Worm (Caenorhabditis elegans) whole organism, L1 larva: ENCODE data around the gene nhr-258.

Experiments
- C04F5.9 ChIP-seq: sonication (generic microtip); optimal IDR thresholded peaks from 2 replicates; lab custom pipeline; 2016; ENCODE audit warnings: missing genetic modification characterization, missing compliant biosample characterization
- C34B4.2 ChIP-seq: sonication (generic microtip); optimal IDR thresholded peaks from 2 replicates; lab custom pipeline; 2017; ENCODE audit warnings: mild to moderate bottlenecking, missing genetic modification characterization, missing compliant biosample characterization
- aha-1 ChIP-seq: fragments of 150-350 bp; optimal IDR thresholded peaks from 2 replicates; lab custom pipeline; 2014; ENCODE audit warnings: missing biosample characterization, missing genetic modification characterization
- alr-1 ChIP-seq: fragments of 200-800 bp; sonication (Bioruptor generic); optimal IDR thresholded peaks from 2 replicates; lab custom pipeline; 2018; ENCODE audit warnings: borderline replicate concordance, mild to moderate bottlenecking, missing genetic modification characterization, missing compliant biosample characterization
- aly-2 ChIP-seq: fragments of 150-350 bp; optimal IDR thresholded peaks from 2 replicates; lab custom pipeline; 2014; ENCODE audit warnings: missing biosample characterization, missing genetic modification characterization
- ama-1 ChIP-seq: fragments of 150-350 bp; optimal IDR thresholded peaks from 2 replicates; lab custom pipeline; 2014
- blmp-1 ChIP-seq: fragments of 150-350 bp; optimal IDR thresholded peaks from 2 replicates; lab custom pipeline; 2014; ENCODE audit warnings: missing biosample characterization, missing genetic modification characterization
- ceh-88 ChIP-seq: fragments of 200-800 bp; sonication (Bioruptor generic); IDR thresholded peaks from 2 replicates; pipeline ENCODE4 v1.3.6; 2022; ENCODE audit warnings: missing genetic modification characterization, missing compliant biosample characterization
- dsc-1 ChIP-seq: sonication (generic microtip); optimal IDR thresholded peaks from 2 replicates; lab custom pipeline; 2016; ENCODE audit warnings: mild to moderate bottlenecking, missing genetic modification characterization, missing compliant biosample characterization
- efl-1 ChIP-seq, 4 experiments: fragments of 150-350 bp; optimal IDR thresholded peaks in 3 of 4; peaks in 1 of 4; 1 replicate in 1 of 4; 2 replicates in 3 of 4; lab custom pipeline; 2014; ENCODE audit warnings: missing biosample characterization in 2 of 4, missing genetic modification characterization in 2 of 4, missing genetic modification reagents in 2 of 4
- efl-3 ChIP-seq: fragments of 200-800 bp; sonication (Bioruptor generic); optimal IDR thresholded peaks from 2 replicates; lab custom pipeline; 2018; ENCODE audit warnings: mild to moderate bottlenecking, missing genetic modification characterization, missing compliant biosample characterization
- egl-13 ChIP-seq: sonication (generic microtip); optimal IDR thresholded peaks from 2 replicates; lab custom pipeline; 2016; ENCODE audit warnings: missing genotype, missing genetic modification reagents, missing genetic modification characterization, missing compliant biosample characterization
- egl-27 ChIP-seq, 2 experiments: fragments of 150-350 bp in 1 of 2; sonication (generic microtip); optimal IDR thresholded peaks; 3 replicates each; lab custom pipeline; 2017 to 2018; ENCODE audit warnings: missing biosample characterization in 2 of 2, missing genetic modification characterization in 2 of 2, missing genetic modification reagents in 2 of 2
- elt-2 ChIP-seq: sonication (generic microtip); optimal IDR thresholded peaks from 2 replicates; lab custom pipeline; 2016; ENCODE audit warnings: missing genetic modification characterization, mild to moderate bottlenecking, inconsistent platforms, missing compliant biosample characterization, missing genetic modification reagents
- elt-3 ChIP-seq, 6 experiments: fragments of 150-350 bp in 1 of 6; sonication (generic microtip); optimal IDR thresholded peaks; 2 replicates each; lab custom pipeline; 2017 to 2018; ENCODE audit warnings: missing biosample characterization in 6 of 6, missing genetic modification characterization in 6 of 6, inconsistent platforms in 1 of 6
- fkh-8 ChIP-seq: sonication (generic microtip); optimal IDR thresholded peaks from 2 replicates; lab custom pipeline; 2016; ENCODE audit warnings: mild to moderate bottlenecking, missing genetic modification characterization, missing compliant biosample characterization
- fos-1 ChIP-seq: fragments of 150-350 bp; optimal IDR thresholded peaks from 2 replicates; lab custom pipeline; 2014; ENCODE audit warnings: missing biosample characterization, missing genetic modification characterization
- grh-1 ChIP-seq: fragments of 200-800 bp; sonication (Bioruptor generic); IDR thresholded peaks from 2 replicates; pipeline ENCODE4 v1.3.6; 2022; ENCODE audit warnings: missing genetic modification reagents, missing genetic modification characterization, missing compliant biosample characterization
- hpl-2 ChIP-seq: fragments of 150-350 bp; optimal IDR thresholded peaks from 2 replicates; lab custom pipeline; 2014; ENCODE audit warnings: missing biosample characterization, missing genetic modification reagents, missing genetic modification characterization
- isw-1 ChIP-seq: fragments of 200-800 bp; sonication (Bioruptor generic); IDR thresholded peaks from 2 replicates; pipeline ENCODE4 v1.3.6; 2022; ENCODE audit warnings: missing genetic modification characterization, missing compliant biosample characterization
- jun-1 ChIP-seq: fragments of 150-350 bp; optimal IDR thresholded peaks from 2 replicates; lab custom pipeline; 2014; ENCODE audit warnings: missing biosample characterization, missing genetic modification reagents, missing genetic modification characterization
- lin-14 ChIP-seq: fragments of 200-800 bp; sonication (Bioruptor generic); optimal IDR thresholded peaks from 2 replicates; lab custom pipeline; 2018; ENCODE audit warnings: mild to moderate bottlenecking, missing genetic modification characterization, moderate library complexity, missing compliant biosample characterization
- lin-15B ChIP-seq: fragments of 150-350 bp; sonication (generic microtip); optimal IDR thresholded peaks from 3 replicates; lab custom pipeline; 2014; ENCODE audit warnings: missing biosample characterization, missing genetic modification characterization
- lin-35 ChIP-seq, 2 experiments: fragments of 150-350 bp; optimal IDR thresholded peaks; 2 replicates each; lab custom pipeline; 2014; ENCODE audit warnings: missing biosample characterization in 2 of 2, missing genetic modification characterization in 2 of 2, missing genetic modification reagents in 2 of 2
- lsy-2 ChIP-seq, 2 experiments: fragments of 150-350 bp; optimal IDR thresholded peaks; 2 replicates each; lab custom pipeline; 2014; ENCODE audit warnings: missing biosample characterization in 2 of 2, missing genetic modification characterization in 2 of 2
- mab-9 ChIP-seq: fragments of 200-800 bp; sonication (Bioruptor generic); IDR thresholded peaks from 2 replicates; pipeline ENCODE4 v1.3.6; 2022; ENCODE audit warnings: missing genetic modification reagents, missing genetic modification characterization, missing compliant biosample characterization
- mef-2 ChIP-seq: fragments of 150-350 bp; optimal IDR thresholded peaks from 2 replicates; lab custom pipeline; 2014; ENCODE audit warnings: missing biosample characterization, missing genetic modification characterization
- mep-1 ChIP-seq: fragments of 150-350 bp; optimal IDR thresholded peaks from 2 replicates; lab custom pipeline; 2014; ENCODE audit warnings: missing biosample characterization, missing genetic modification characterization
- nhr-12 ChIP-seq: sonication (generic microtip); optimal IDR thresholded peaks from 2 replicates; lab custom pipeline; 2017; ENCODE audit warnings: missing biosample characterization, missing genetic modification characterization
- nhr-20 ChIP-seq: sonication (generic microtip); optimal IDR thresholded peaks from 2 replicates; lab custom pipeline; 2016; ENCODE audit warnings: mild to moderate bottlenecking, missing genetic modification characterization, missing compliant biosample characterization
- nhr-71 ChIP-seq: sonication (generic microtip); optimal IDR thresholded peaks from 2 replicates; lab custom pipeline; 2016; ENCODE audit warnings: mild to moderate bottlenecking, missing genetic modification characterization, moderate library complexity, missing compliant biosample characterization
- nhr-77 ChIP-seq: fragments of 150-350 bp; optimal IDR thresholded peaks from 2 replicates; lab custom pipeline; 2014; ENCODE audit warnings: missing biosample characterization, missing genetic modification characterization
- nhr-84 ChIP-seq: sonication (generic microtip); optimal IDR thresholded peaks from 2 replicates; lab custom pipeline; 2017; ENCODE audit warnings: missing biosample characterization, missing genetic modification characterization
- nhr-85 ChIP-seq: sonication (generic microtip); peaks from one replicate; lab custom pipeline; 2016; ENCODE audit warnings: missing genetic modification characterization, inconsistent platforms, missing compliant biosample characterization
- pag-3 ChIP-seq: sonication (generic microtip); optimal IDR thresholded peaks from 2 replicates; lab custom pipeline; 2017; ENCODE audit warnings: missing genetic modification characterization, mild to moderate bottlenecking, missing compliant biosample characterization, antibody characterized with exemption, borderline replicate concordance; ENCODE audit not compliant: insufficient read depth
- pax-3 ChIP-seq: fragments of 200-800 bp; sonication (Bioruptor generic); optimal IDR thresholded peaks from 2 replicates; lab custom pipeline; 2018; ENCODE audit warnings: mild to moderate bottlenecking, missing genetic modification characterization, moderate library complexity, missing compliant biosample characterization
- rnt-1 ChIP-seq: sonication (generic microtip); optimal IDR thresholded peaks from 2 replicates; lab custom pipeline; 2016; ENCODE audit warnings: mild to moderate bottlenecking, missing genetic modification characterization, moderate library complexity, missing compliant biosample characterization
- snu-23 ChIP-seq: sonication (generic microtip); optimal IDR thresholded peaks from 2 replicates; lab custom pipeline; 2016; ENCODE audit warnings: missing genetic modification characterization, missing compliant biosample characterization
- tbx-2 ChIP-seq: sonication (generic microtip); optimal IDR thresholded peaks from 2 replicates; lab custom pipeline; 2016; ENCODE audit warnings: missing genetic modification characterization, missing compliant biosample characterization
- tlp-1 ChIP-seq: fragments of 150-350 bp; optimal IDR thresholded peaks from 2 replicates; lab custom pipeline; 2014; ENCODE audit warnings: missing biosample characterization, missing genetic modification characterization
- unc-30 ChIP-seq: sonication (generic microtip); optimal IDR thresholded peaks from 2 replicates; lab custom pipeline; 2017; ENCODE audit warnings: missing biosample characterization, missing genetic modification characterization
- unc-62 ChIP-seq: fragments of 150-350 bp; optimal IDR thresholded peaks from 2 replicates; lab custom pipeline; 2014; ENCODE audit warnings: missing biosample characterization, missing genetic modification reagents, missing genetic modification characterization
- unc-86 ChIP-seq: sonication (generic microtip); optimal IDR thresholded peaks from 2 replicates; lab custom pipeline; 2016; ENCODE audit warnings: missing genetic modification characterization, missing compliant biosample characterization
- unc-98 ChIP-seq: fragments of 200-800 bp; sonication (Bioruptor generic); IDR thresholded peaks from 2 replicates; pipeline ENCODE4 v1.3.6; 2022; ENCODE audit warnings: missing genetic modification characterization, missing compliant biosample characterization
- vab-15 ChIP-seq: sonication (generic microtip); optimal IDR thresholded peaks from 2 replicates; lab custom pipeline; 2017; ENCODE audit warnings: missing genotype, mild to moderate bottlenecking, missing genetic modification characterization, missing compliant biosample characterization
- xbp-1 ChIP-seq: sonication (generic microtip); optimal IDR thresholded peaks from 2 replicates; lab custom pipeline; 2016; ENCODE audit warnings: missing genetic modification characterization, missing compliant biosample characterization
- zag-1 ChIP-seq: fragments of 150-350 bp; optimal IDR thresholded peaks from 2 replicates; lab custom pipeline; 2014; ENCODE audit warnings: missing biosample characterization, missing genetic modification characterization

nhr-258 gene

DNA sequence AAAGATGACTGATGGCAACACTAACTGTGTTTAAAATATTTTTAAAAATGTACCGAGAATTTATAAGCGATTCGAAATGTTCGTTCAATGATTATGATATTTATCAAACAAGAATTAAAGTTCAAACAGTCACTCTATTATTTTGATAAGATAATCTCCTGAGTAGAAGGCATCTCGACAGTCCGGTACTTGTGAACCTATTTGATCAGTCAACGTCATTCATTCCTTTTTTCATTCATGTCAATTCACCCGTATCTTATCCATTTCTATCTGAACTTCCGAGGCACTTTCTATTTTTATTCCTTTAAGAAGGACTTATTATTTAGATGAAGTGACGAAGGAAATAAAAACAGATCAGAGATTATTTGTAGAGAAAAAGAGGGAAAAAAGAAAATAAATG, at the start of gene nhr-258:
nhr-258 (plus strand) TSS at position 365 of the 400 bp plus-strand sequence.
- TF ChIP-seq egl-27 (tag; optimal IDR thresholded peaks at IDR 0.05; lab: Kevin White, UChicago) (no peak), tbx-2 (tag; lab: Kevin White, UChicago) (no peak), tlp-1 (tag; lab: Kevin White, UChicago) (no peak), nhr-20 (tag; lab: Kevin White, UChicago) (peak; percentile 35), lsy-2 (tag; optimal IDR thresholded peaks at IDR 0.05; lab: Kevin White, UChicago) (no peak), fos-1 (tag; lab: Kevin White, UChicago) (no peak), nhr-84 (tag; lab: Kevin White, UChicago) (no peak), dsc-1 (peak; percentile 11), snu-23 (GFP tag; lab: Kevin White, UChicago) (no peak), fkh-8 (tag; lab: Kevin White, UChicago) (no peak), C04F5.9 (tag; lab: Kevin White, UChicago) (no peak), isw-1 (GFP tag; lab: Robert Waterston, UW) (no peak), xbp-1 (no peak), nhr-77 (tag; lab: Kevin White, UChicago) (no peak), efl-1 (optimal IDR thresholded peaks at IDR 0.05; lab: Kevin White, UChicago) (no peak), efl-1 (GFP tag; optimal IDR thresholded peaks at IDR 0.05 in 1 of 2; lab: Kevin White, UChicago) (no peak), aha-1 (tag; lab: Kevin White, UChicago) (no peak), mef-2 (tag; lab: Kevin White, UChicago) (no peak), lin-35 (GFP tag; optimal IDR thresholded peaks at IDR 0.05; lab: Kevin White, UChicago) (no peak), unc-98 (no peak), rnt-1 (no peak), blmp-1 (peak; percentile 64), lin-15B (no peak), nhr-85 (tag; lab: Kevin White, UChicago) (peak; percentile 88), C34B4.2 (tag; lab: Kevin White, UChicago) (no peak), unc-86 (tag; lab: Kevin White, UChicago) (no peak), aly-2 (tag; lab: Kevin White, UChicago) (no peak), nhr-71 (tag; lab: Kevin White, UChicago) (peak; percentile 38), elt-3 (tag; optimal IDR thresholded peaks at IDR 0.05; lab: Kevin White, UChicago) (peak in 4 of 6 experiments; percentile 59 to 66 (median 63)), lin-14 (GFP tag; lab: Kevin White, UChicago) (peak; percentile 19), grh-1 (no peak), vab-15 (tag; lab: Kevin White, UChicago) (no peak)

DNA sequence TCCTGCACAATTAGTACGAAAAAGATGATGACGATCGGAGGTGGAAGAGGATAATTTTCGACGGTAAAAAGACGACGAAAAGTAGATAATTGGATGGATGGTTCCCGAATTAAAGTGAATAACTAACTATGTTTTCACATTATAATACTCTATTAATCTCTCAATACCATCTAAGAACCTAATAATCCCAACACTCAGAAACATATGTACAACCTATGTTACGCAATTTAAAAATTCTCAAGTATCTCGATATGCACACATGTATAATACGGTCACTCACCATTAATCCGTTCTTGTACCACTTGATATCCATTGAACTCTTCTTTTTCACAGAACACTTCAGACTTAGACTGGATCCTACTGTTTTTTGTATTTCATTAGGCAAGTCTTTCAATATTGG, 44.0 kb upstream of the nhr-258 start:
- TF ChIP-seq unc-30 (tag; lab: Kevin White, UChicago) (no peak), zag-1 (tag; lab: Kevin White, UChicago) (no peak), mab-9 (GFP tag; lab: Robert Waterston, UW) (no peak), unc-62 (GFP tag; lab: Kevin White, UChicago) (no peak), blmp-1 (peak; percentile 43), nhr-20 (tag; lab: Kevin White, UChicago) (no peak), alr-1 (tag; lab: Kevin White, UChicago) (no peak), nhr-85 (tag; lab: Kevin White, UChicago) (peak; percentile 75)
- TF ChIP-seq, all 84 proteins: peak for 2

DNA sequence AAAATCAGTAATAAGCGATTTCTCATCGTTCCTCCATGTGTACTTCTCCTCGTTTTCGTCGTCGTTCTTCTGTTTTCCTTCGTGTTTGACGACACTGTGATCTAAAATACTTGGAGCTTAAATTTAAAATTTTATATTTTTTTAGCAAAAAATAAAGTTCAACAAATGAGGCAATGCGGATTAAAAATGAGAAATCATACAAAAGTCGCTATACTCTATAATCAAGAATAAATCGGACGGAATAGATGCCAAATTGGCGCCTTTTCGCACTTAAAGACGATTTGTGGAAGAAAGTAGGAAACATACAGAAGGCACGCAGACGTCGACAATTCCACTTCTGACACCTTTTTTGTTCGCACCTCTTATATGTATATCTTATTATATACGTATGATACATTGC, 40.7 kb upstream of the nhr-258 start, which contains the start of gene rig-4:
rig-4 (minus strand) TSS at position 101 of the 400 bp plus-strand sequence.
- TF ChIP-seq nhr-12 (tag; lab: Kevin White, UChicago): no peak
- no peak for TF ChIP-seq efl-1 (optimal IDR thresholded peaks at IDR 0.05; lab: Kevin White, UChicago)
- no peak for TF ChIP-seq efl-1 (GFP tag; optimal IDR thresholded peaks at IDR 0.05 in 1 of 2; lab: Kevin White, UChicago)
- TF ChIP-seq zag-1 (tag; lab: Kevin White, UChicago): no peak
- TF ChIP-seq mep-1 (tag; lab: Kevin White, UChicago): no peak
- no peak for TF ChIP-seq ama-1 (lab: Kevin White, UChicago)
- TF ChIP-seq jun-1 (tag; lab: Kevin White, UChicago): no peak
- no peak for TF ChIP-seq elt-2
- TF ChIP-seq egl-13 (tag; lab: Kevin White, UChicago): no peak
- TF ChIP-seq hpl-2 (GFP tag; lab: Kevin White, UChicago): no peak
- TF ChIP-seq mef-2 (tag; lab: Kevin White, UChicago): no peak
- no peak for TF ChIP-seq C04F5.9 (tag; lab: Kevin White, UChicago)
- no peak for TF ChIP-seq efl-3 (GFP tag; lab: Kevin White, UChicago)
- TF ChIP-seq snu-23 (GFP tag; lab: Kevin White, UChicago): no peak
- no peak for TF ChIP-seq pax-3 (tag; lab: Kevin White, UChicago)
- no peak for TF ChIP-seq pag-3 (tag; lab: Kevin White, UChicago)
- no peak for TF ChIP-seq ceh-88
